Worm (Caenorhabditis elegans): Measurements from ENCODE around the gene T12A2.21.

The T12A2.21 gene

ce11 chrIII:6215943-6216342 lies 20.6 kb downstream of the T12A2.21 start:
- TF ChIP-seq ZK546.5 (tag; optimal IDR thresholded peaks at IDR 0.05), result no peak
- no peak for TF ChIP-seq nhr-77 (tag; optimal IDR thresholded peaks at IDR 0.05)
- no peak for TF ChIP-seq ceh-32 (tag; optimal IDR thresholded peaks at IDR 0.05; ENCODE audit: poor library complexity)
- TF ChIP-seq nhr-102 (tag; optimal IDR thresholded peaks at IDR 0.05), result no peak
- TF ChIP-seq hlh-11 (tag; optimal IDR thresholded peaks at IDR 0.05), result peak; percentile 23
- TF ChIP-seq F10B5.3 (tag; optimal IDR thresholded peaks at IDR 0.05), result no peak
- no peak for TF ChIP-seq mxl-2 (GFP tag; conservative IDR thresholded peaks at IDR 0.05)
- TF ChIP-seq dmd-6 (GFP tag; IDR thresholded peaks at IDR 0.05), result 0 out of 2 replicates have a peak, but pooled peaks have one; percentile 8
- TF ChIP-seq pha-4 (GFP tag; IDR thresholded peaks at IDR 0.05), result no peak
- no peak for TF ChIP-seq pha-4 (tag; optimal IDR thresholded peaks at IDR 0.05)
- no peak for TF ChIP-seq snpc-4 (tag; optimal IDR thresholded peaks at IDR 0.05)
- TF ChIP-seq lsy-2 (tag; optimal IDR thresholded peaks at IDR 0.05), result no peak
- no peak for TF ChIP-seq lin-38 (GFP tag; IDR thresholded peaks at IDR 0.05)
- TF ChIP-seq nhr-111 (GFP tag; optimal IDR thresholded peaks at IDR 0.05), result no peak
- no peak for TF ChIP-seq zip-11 (GFP tag; IDR thresholded peaks at IDR 0.05)
- no peak for TF ChIP-seq aly-2 (tag; optimal IDR thresholded peaks at IDR 0.05)
- no peak for TF ChIP-seq F49E8.2 (tag; optimal IDR thresholded peaks at IDR 0.05; ENCODE audit: borderline replicate concordance)
- no peak for TF ChIP-seq F37D6.2 (tag; optimal IDR thresholded peaks at IDR 0.05)
- TF ChIP-seq mep-1 (tag; optimal IDR thresholded peaks at IDR 0.05), result no peak
- no peak for TF ChIP-seq unc-130 (GFP tag; optimal IDR thresholded peaks at IDR 0.05)
- TF ChIP-seq Y48G9A.11 (GFP tag; IDR thresholded peaks at IDR 0.05), result no peak
- no peak for TF ChIP-seq ceh-82 (tag; optimal IDR thresholded peaks at IDR 0.05)
- TF ChIP-seq nhr-10 (tag; optimal IDR thresholded peaks at IDR 0.05), result no peak
- no peak for TF ChIP-seq snpc-1.2 (GFP tag; IDR thresholded peaks at IDR 0.05)
- TF ChIP-seq ztf-11 (tag; optimal IDR thresholded peaks at IDR 0.05), result no peak
- TF ChIP-seq Y105C5A.15 (GFP tag; IDR thresholded peaks at IDR 0.05), result no peak
- peak; percentile 92 for TF ChIP-seq mxl-3 (GFP tag; optimal IDR thresholded peaks at IDR 0.05)
- no peak for TF ChIP-seq rbr-2 (tag; optimal IDR thresholded peaks at IDR 0.05)
- no peak for TF ChIP-seq R02D3.7 (tag; optimal IDR thresholded peaks at IDR 0.05)
- TF ChIP-seq set-16 (GFP tag; IDR thresholded peaks at IDR 0.05), result no peak
- TF ChIP-seq dmd-9 (GFP tag; IDR thresholded peaks at IDR 0.05), result no peak
- peak; percentile 84 for TF ChIP-seq nhr-28 (tag; optimal IDR thresholded peaks at IDR 0.05)
- no peak for TF ChIP-seq egl-27 (tag; optimal IDR thresholded peaks at IDR 0.05)
- TF ChIP-seq ceh-28 (tag; optimal IDR thresholded peaks at IDR 0.05), result no peak
- no peak for TF ChIP-seq unc-39 (tag; optimal IDR thresholded peaks at IDR 0.05)
- no peak for TF ChIP-seq ceh-44 (GFP tag; IDR thresholded peaks at IDR 0.05)
- TF ChIP-seq lin-15B (tag; optimal IDR thresholded peaks at IDR 0.05), result no peak
- TF ChIP-seq mdl-1 (tag; optimal IDR thresholded peaks at IDR 0.05), result peak in 1 of 2 experiments; percentile 71
- no peak for TF ChIP-seq hmg-1.1 (GFP tag; IDR thresholded peaks at IDR 0.05)
- no peak for TF ChIP-seq T20F7.1 (GFP tag; optimal IDR thresholded peaks at IDR 0.05)
- TF ChIP-seq madf-9 (GFP tag; conservative IDR thresholded peaks at IDR 0.05), result no peak
- TF ChIP-seq ZK337.2 (GFP tag; IDR thresholded peaks at IDR 0.05), result no peak
- no peak for TF ChIP-seq nhr-237 (tag; optimal IDR thresholded peaks at IDR 0.05)
- TF ChIP-seq hlh-30 (tag; optimal IDR thresholded peaks at IDR 0.05; ENCODE audit: insufficient read depth), result peak; percentile 14
- TF ChIP-seq lin-1 (GFP tag; IDR thresholded peaks at IDR 0.05), result no peak
- TF ChIP-seq nhr-48 (tag; optimal IDR thresholded peaks at IDR 0.05), result peak; percentile 83
- no peak for TF ChIP-seq ceh-62 (tag; optimal IDR thresholded peaks at IDR 0.05)
- no peak for TF ChIP-seq php-3 (GFP tag; IDR thresholded peaks at IDR 0.05)
- no peak for TF ChIP-seq T26A8.4 (GFP tag; IDR thresholded peaks at IDR 0.05)
